Worm (Caenorhabditis elegans): ENCODE results near the gene cyp-13A2.
A peak's percentile ranks its signal among the peaks of the same experiment; 100 is the strongest.

The cyp-13A2 gene

DNA sequence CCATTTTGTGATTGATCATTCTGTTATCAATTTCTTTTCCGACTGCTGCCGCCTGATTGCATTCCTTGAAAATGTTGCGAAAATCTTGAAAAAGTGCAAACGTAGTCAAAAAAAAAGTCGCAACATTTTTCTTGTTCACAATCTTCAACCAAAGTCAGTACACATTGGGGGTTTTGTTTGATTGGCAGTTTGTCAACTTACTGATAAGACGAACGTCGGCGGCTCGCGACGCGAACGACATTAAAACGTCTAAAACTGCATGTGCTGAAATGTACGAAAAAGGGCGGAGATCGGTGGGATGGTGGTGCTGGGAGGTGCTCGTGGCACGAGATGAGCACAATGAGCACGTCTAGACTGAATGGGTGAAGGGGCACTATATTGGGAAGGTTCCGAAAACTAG lies 48.6 kb downstream of the cyp-13A2 start:
- no peak for TF ChIP-seq elt-3 (tag; optimal IDR thresholded peaks at IDR 0.05)
- peak; percentile 36 for TF ChIP-seq crh-2 (tag; optimal IDR thresholded peaks at IDR 0.05)
- TF ChIP-seq fos-1 (tag; optimal IDR thresholded peaks at IDR 0.05): peak; percentile 81
- TF ChIP-seq F13H6.1 (tag; optimal IDR thresholded peaks at IDR 0.05): peak; percentile 37
- no peak for TF ChIP-seq ztf-4 (tag; optimal IDR thresholded peaks at IDR 0.05)

- no peak for TF ChIP-seq F13H6.1 (tag; optimal IDR thresholded peaks at IDR 0.05)
- TF ChIP-seq nhr-21 (tag; optimal IDR thresholded peaks at IDR 0.05): no peak
Observed at ce11 chrII:9735785-9736184, 51.6 kb downstream of the cyp-13A2 start.
